Worm (Caenorhabditis elegans): ENCODE measurements around the gene F43C1.5.

- TF ChIP-seq tbx-11 (GFP tag; IDR thresholded peaks at IDR 0.05) (no peak), ama-1 (optimal IDR thresholded peaks at IDR 0.05) (no peak), aly-1 (tag; optimal IDR thresholded peaks at IDR 0.05) (no peak), hmbx-1 (tag; optimal IDR thresholded peaks at IDR 0.05) (no peak), F13C5.2 (tag; optimal IDR thresholded peaks at IDR 0.05) (no peak), ets-7 (tag; optimal IDR thresholded peaks at IDR 0.05) (no peak), tbx-37 (GFP tag; conservative IDR thresholded peaks at IDR 0.05) (no peak), hmg-4 (GFP tag; optimal IDR thresholded peaks at IDR 0.05) (no peak), hnd-1 (tag; optimal IDR thresholded peaks at IDR 0.05) (no peak), sea-1 (GFP tag; conservative IDR thresholded peaks at IDR 0.05) (no peak), flt-1 (GFP tag; IDR thresholded peaks at IDR 0.05) (no peak), scrt-1 (GFP tag; IDR thresholded peaks at IDR 0.05) (no peak), pes-1 (GFP tag; IDR thresholded peaks at IDR 0.05) (no peak), ceh-13 (GFP tag; optimal IDR thresholded peaks at IDR 0.05) (no peak)
These were observed 4.2 kb upstream of the F43C1.5 start for ce11 chrIII:4224722-4225121.
